Worm (Caenorhabditis elegans) whole organism, L4 larva: Measurements from ENCODE around the gene C26D10.7.

Experiments used
- dpl-1 ChIP-seq: fragments of 150-350 bp; optimal IDR thresholded peaks from 2 replicates; lab custom pipeline; 2014; ENCODE audit warnings: missing biosample characterization, missing genetic modification reagents, missing genetic modification characterization
- egl-27 ChIP-seq: sonication (generic microtip); optimal IDR thresholded peaks from 3 replicates; lab custom pipeline; 2017; ENCODE audit warnings: missing biosample characterization, missing genetic modification reagents, missing genetic modification characterization
- fkh-10 ChIP-seq: fragments of 150-350 bp; optimal IDR thresholded peaks from 2 replicates; lab custom pipeline; 2014; ENCODE audit warnings: missing biosample characterization, missing genetic modification reagents, missing genetic modification characterization
- madf-5 ChIP-seq, 2 experiments: fragments of 200-800 bp; sonication (Bioruptor generic); IDR thresholded peaks; 2 replicates each; pipeline ENCODE4 v1.3.6; 2022; ENCODE audit warnings: missing compliant biosample characterization in 2 of 2, missing genetic modification characterization in 2 of 2
- mep-1 ChIP-seq: fragments of 150-350 bp; sonication (generic microtip); optimal IDR thresholded peaks from 3 replicates; lab custom pipeline; 2014; ENCODE audit warnings: missing biosample characterization, missing genetic modification characterization
- nhr-77 ChIP-seq: fragments of 150-350 bp; optimal IDR thresholded peaks from 2 replicates; lab custom pipeline; 2014; ENCODE audit warnings: missing biosample characterization, missing genetic modification characterization
- pqm-1 ChIP-seq: sonication (generic microtip); optimal IDR thresholded peaks from 2 replicates; lab custom pipeline; 2017; ENCODE audit warnings: missing biosample characterization, missing genetic modification characterization
- unc-130 ChIP-seq: sonication (generic microtip); optimal IDR thresholded peaks from 2 replicates; lab custom pipeline; 2016; ENCODE audit warnings: missing genetic modification reagents, missing genetic modification characterization, missing compliant biosample characterization

DNA sequence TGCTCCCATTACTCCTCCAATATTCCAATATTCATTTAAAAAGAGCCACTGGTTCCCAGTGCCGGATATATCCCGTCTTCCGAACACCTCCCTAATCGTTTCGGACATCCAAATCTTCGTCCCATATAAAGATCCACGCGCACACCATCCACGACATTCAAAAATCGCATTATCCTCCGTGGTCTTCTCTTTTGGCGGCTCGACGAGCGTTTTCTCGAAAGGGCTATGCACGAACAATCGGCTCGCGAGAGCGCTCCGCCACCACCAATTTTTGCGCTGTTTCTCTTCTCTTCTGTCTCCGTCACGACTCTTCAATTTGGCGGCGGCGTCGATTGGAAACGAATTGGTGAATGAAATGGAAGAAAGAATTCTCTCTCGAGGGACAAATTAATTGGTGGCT is 19.5 kb downstream of the C26D10.7 start:
- no peak for TF ChIP-seq nhr-77 (tag; lab: Kevin White, UChicago)
- no peak for TF ChIP-seq fkh-10 (GFP tag; lab: Kevin White, UChicago)
- no peak for TF ChIP-seq dpl-1
- TF ChIP-seq pqm-1 (tag; lab: Kevin White, UChicago): no peak
- no peak for TF ChIP-seq mep-1 (tag; lab: Kevin White, UChicago)
- TF ChIP-seq egl-27 (tag; lab: Kevin White, UChicago): no peak
- TF ChIP-seq unc-130 (GFP tag; lab: Kevin White, UChicago): no peak
- no peak for TF ChIP-seq madf-5 (GFP tag; IDR thresholded peaks at IDR 0.05; lab: Robert Waterston, UW)
